Fruit fly (Drosophila melanogaster): ENCODE results near the gene CG18304.

The CG18304 gene

dm6 chr2L:6907761-6908160 is 34.9 kb downstream of the CG18304 start, which contains the start of the genes Polr1F and Rat1 (continued):
- TF ChIP-seq Eip74EF (GFP tag; optimal IDR thresholded peaks at IDR 0.05) = no peak
- TF ChIP-seq Chrac-16 (GFP tag; optimal IDR thresholded peaks at IDR 0.05) = peak; percentile 40
- no peak for TF ChIP-seq CG32532 (GFP tag; IDR thresholded peaks at IDR 0.05)
- peak; percentile 86 for TF ChIP-seq Max (GFP tag; optimal IDR thresholded peaks at IDR 0.05)
- TF ChIP-seq CG8924 (tag; optimal IDR thresholded peaks at IDR 0.05) = peak; percentile 39
- peak; percentile 71 for TF ChIP-seq Sin3A (optimal IDR thresholded peaks at IDR 0.05)
- TF ChIP-seq CG7928 (GFP tag; optimal IDR thresholded peaks at IDR 0.05) = no peak
- no peak for TF ChIP-seq HmgD (GFP tag; optimal IDR thresholded peaks at IDR 0.05)
- peak; percentile 43 for TF ChIP-seq CG13775 (GFP tag; optimal IDR thresholded peaks at IDR 0.05)
- TF ChIP-seq CG4424 (GFP tag; optimal IDR thresholded peaks at IDR 0.05) = peak; percentile 19
- TF ChIP-seq row (GFP tag; IDR thresholded peaks at IDR 0.05) = peak; percentile 79
- TF ChIP-seq phol (tag; optimal IDR thresholded peaks at IDR 0.05) = peak; percentile 62
- TF ChIP-seq tup (GFP tag; optimal IDR thresholded peaks at IDR 0.05) = no peak
- TF ChIP-seq CG10267 (tag; optimal IDR thresholded peaks at IDR 0.05) = peak; percentile 61
- TF ChIP-seq MESR4 (GFP tag; optimal IDR thresholded peaks at IDR 0.05) = peak; percentile 47
- TF ChIP-seq CG4820 (GFP tag; optimal IDR thresholded peaks at IDR 0.05) = peak; percentile 4
- peak; percentile 85 for TF ChIP-seq dm (GFP tag; optimal IDR thresholded peaks at IDR 0.05)
- peak; percentile 39 for TF ChIP-seq pho (GFP tag; optimal IDR thresholded peaks at IDR 0.05)
- TF ChIP-seq CG12659 (GFP tag; optimal IDR thresholded peaks at IDR 0.05) = peak; percentile 45
- peak; percentile 30 for TF ChIP-seq gro (GFP tag; optimal IDR thresholded peaks at IDR 0.05)
- TF ChIP-seq ab (GFP tag; optimal IDR thresholded peaks at IDR 0.05) = no peak
- TF ChIP-seq Ets65A (GFP tag) = peak; percentile 39
- no peak for TF ChIP-seq ttk (GFP tag; IDR thresholded peaks at IDR 0.05)
- TF ChIP-seq pzg (GFP tag; optimal IDR thresholded peaks at IDR 0.05) = peak; percentile 77
- peak; percentile 28 for TF ChIP-seq Camta (GFP tag; optimal IDR thresholded peaks at IDR 0.05)
- peak; percentile 19 for TF ChIP-seq Hsf (GFP tag; optimal IDR thresholded peaks at IDR 0.05)
- peak; percentile 32 for TF ChIP-seq cg (GFP tag; optimal IDR thresholded peaks at IDR 0.05)
- peak; percentile 59 for TF ChIP-seq CG30020 (tag; optimal IDR thresholded peaks at IDR 0.05)
- TF ChIP-seq CG17568 (GFP tag; optimal IDR thresholded peaks at IDR 0.05) = no peak
- TF ChIP-seq NFAT (GFP tag; IDR thresholded peaks at IDR 0.05) = 0 out of 2 replicates have a peak, but pooled peaks have one; percentile 11
- no peak for TF ChIP-seq ATbp (GFP tag; optimal IDR thresholded peaks at IDR 0.05)
- no peak for TF ChIP-seq CG18599 (GFP tag; optimal IDR thresholded peaks at IDR 0.05)
- TF ChIP-seq CG3847 (GFP tag; IDR thresholded peaks at IDR 0.05) = peak; percentile 18; the same call in 1 of the 2 replicates
- peak; percentile 21 for TF ChIP-seq CG10979 (tag; optimal IDR thresholded peaks at IDR 0.05)
- TF ChIP-seq Xrp1 (GFP tag; IDR thresholded peaks at IDR 0.05) = peak; percentile 39; the same call in 1 of the 2 replicates
- peak; percentile 54; the same call in 1 of the 2 replicates for TF ChIP-seq CG13287 (GFP tag; IDR thresholded peaks at IDR 0.05; ENCODE audit: partially characterized antibody)
- TF ChIP-seq Sry-β (GFP tag; optimal IDR thresholded peaks at IDR 0.05) = peak; percentile 94
- peak; percentile 39 for TF ChIP-seq mam (GFP tag; optimal IDR thresholded peaks at IDR 0.05)
- TF ChIP-seq CG18476 (GFP tag; optimal IDR thresholded peaks at IDR 0.05) = peak; percentile 43
- no peak for TF ChIP-seq Hey (tag; optimal IDR thresholded peaks at IDR 0.05)
- TF ChIP-seq CG7556 (GFP tag; optimal IDR thresholded peaks at IDR 0.05) = peak; percentile 17
- no peak for TF ChIP-seq CG10959 (GFP tag; IDR thresholded peaks at IDR 0.05)
- no peak for TF ChIP-seq z (GFP tag; IDR thresholded peaks at IDR 0.05)
- TF ChIP-seq CG6175 (GFP tag; IDR thresholded peaks at IDR 0.05) = no peak
- TF ChIP-seq CG34376 (GFP tag; optimal IDR thresholded peaks at IDR 0.05) = peak; percentile 1
- TF ChIP-seq tx (GFP tag; optimal IDR thresholded peaks at IDR 0.05) = no peak
- no peak for TF ChIP-seq hkb (optimal IDR thresholded peaks at IDR 0.05)
- no peak for TF ChIP-seq hkb (GFP tag; IDR thresholded peaks at IDR 0.05)
- peak; percentile 7 for TF ChIP-seq run (tag; optimal IDR thresholded peaks at IDR 0.05)
- peak; percentile 29 for TF ChIP-seq CG10654 (GFP tag; optimal IDR thresholded peaks at IDR 0.05)
- TF ChIP-seq CG14965 (GFP tag; optimal IDR thresholded peaks at IDR 0.05; ENCODE audit: borderline replicate concordance) = no peak
